Fruit fly (Drosophila melanogaster): Measurements from ENCODE around the gene CG31199.

Gene CG31199

dm6 chr3R:20735405-20735804, 8.3 kb downstream of the CG31199 start, which contains the start of gene Cdk2 (continued):
- TF ChIP-seq CoRest (tag; optimal IDR thresholded peaks at IDR 0.05) (peak; percentile 32), Mad (GFP tag; optimal IDR thresholded peaks at IDR 0.05) (peak; percentile 4), Lhr (GFP tag; optimal IDR thresholded peaks at IDR 0.05) (no peak), Pdp1 (GFP tag; optimal IDR thresholded peaks at IDR 0.05) (peak in 1 of 2 experiments; percentile 29), NK7.1 (GFP tag; optimal IDR thresholded peaks at IDR 0.05) (no peak), ERR (GFP tag; optimal IDR thresholded peaks at IDR 0.05) (no peak), CG11504 (tag; optimal IDR thresholded peaks at IDR 0.05) (peak; percentile 56), trem (tag; optimal IDR thresholded peaks at IDR 0.05) (peak; percentile 45), HmgZ (tag; optimal IDR thresholded peaks at IDR 0.05) (peak; percentile 37), salm (tag; optimal IDR thresholded peaks at IDR 0.05) (no peak), Hr78 (GFP tag; optimal IDR thresholded peaks at IDR 0.05) (no peak), Dref (GFP tag; IDR thresholded peaks at IDR 0.05) (peak; percentile 97), Fer3 (tag; optimal IDR thresholded peaks at IDR 0.05) (no peak), MESR4 (GFP tag; optimal IDR thresholded peaks at IDR 0.05) (peak; percentile 64), chinmo (GFP tag; IDR thresholded peaks at IDR 0.05; ENCODE audit: partially characterized antibody) (peak; percentile 84; the same call in 2 of the 4 replicates), Dbx (GFP tag; IDR thresholded peaks at IDR 0.05) (no peak), kni (GFP tag; optimal IDR thresholded peaks at IDR 0.05) (no peak), CG2889 (GFP tag; IDR thresholded peaks at IDR 0.05) (no peak), kah (GFP tag; optimal IDR thresholded peaks at IDR 0.05) (no peak), MTF-1 (GFP tag; optimal IDR thresholded peaks at IDR 0.05; ENCODE audit: borderline replicate concordance) (no peak), Spps (tag; optimal IDR thresholded peaks at IDR 0.05) (no peak), Ptx1 (GFP tag; IDR thresholded peaks at IDR 0.05) (0 out of 2 replicates have a peak, but pooled peaks have one; percentile 5), CG14710 (tag; optimal IDR thresholded peaks at IDR 0.05) (peak; percentile 41), sr (GFP tag; IDR thresholded peaks at IDR 0.05) (no peak), CG7745 (tag; optimal IDR thresholded peaks at IDR 0.05) (no peak), gce (GFP tag; IDR thresholded peaks at IDR 0.05) (no peak), HLH4C (GFP tag; IDR thresholded peaks at IDR 0.05; ENCODE audit: partially characterized antibody) (peak; percentile 85), CG15514 (GFP tag; optimal IDR thresholded peaks at IDR 0.05) (peak; percentile 17), sob (GFP tag; IDR thresholded peaks at IDR 0.05) (peak; percentile 33; the same call in 1 of the 2 replicates), nerfin-2 (GFP tag; IDR thresholded peaks at IDR 0.05; ENCODE audit: partially characterized antibody) (peak; percentile 81), hb (GFP tag; IDR thresholded peaks at IDR 0.05; ENCODE audit: partially characterized antibody) (peak; percentile 89), Ada2b (GFP tag; IDR thresholded peaks at IDR 0.05) (no peak; the same call in 1 of the 2 replicates), Trl (optimal IDR thresholded peaks at IDR 0.05) (no peak), Trl (GFP tag; optimal IDR thresholded peaks at IDR 0.05) (no peak), pum (GFP tag; optimal IDR thresholded peaks at IDR 0.05) (peak; percentile 1), Abd-B (GFP tag; optimal IDR thresholded peaks at IDR 0.05) (no peak), Dll (GFP tag; IDR thresholded peaks at IDR 0.05; ENCODE audit: partially characterized antibody) (peak; percentile 90), CG7357 (GFP tag; IDR thresholded peaks at IDR 0.05) (no peak), Gug (GFP tag; IDR thresholded peaks at IDR 0.05) (no peak; the same call in 3 of the 4 replicates), ase (GFP tag; IDR thresholded peaks at IDR 0.05) (no peak), CG42726 (GFP tag; IDR thresholded peaks at IDR 0.05; ENCODE audit: partially characterized antibody) (peak; percentile 96), CHES-1-like (GFP tag; optimal IDR thresholded peaks at IDR 0.05) (peak; percentile 21), crol (GFP tag; IDR thresholded peaks at IDR 0.05) (no peak), dati (GFP tag; IDR thresholded peaks at IDR 0.05) (no peak), CG2678 (tag; optimal IDR thresholded peaks at IDR 0.05) (no peak), CG18764 (GFP tag; optimal IDR thresholded peaks at IDR 0.05) (no peak), CG14860 (GFP tag; IDR thresholded peaks at IDR 0.05; ENCODE audit: partially characterized antibody) (peak; percentile 78), CG6689 (GFP tag; IDR thresholded peaks at IDR 0.05) (no peak), Sox102F (GFP tag; optimal IDR thresholded peaks at IDR 0.05) (peak; percentile 39)
